Fruit fly (Drosophila melanogaster): ENCODE results near the gene mRpS22.
A peak's percentile ranks its signal among the peaks of the same experiment; 100 is the strongest.

The mRpS22 gene

DNA sequence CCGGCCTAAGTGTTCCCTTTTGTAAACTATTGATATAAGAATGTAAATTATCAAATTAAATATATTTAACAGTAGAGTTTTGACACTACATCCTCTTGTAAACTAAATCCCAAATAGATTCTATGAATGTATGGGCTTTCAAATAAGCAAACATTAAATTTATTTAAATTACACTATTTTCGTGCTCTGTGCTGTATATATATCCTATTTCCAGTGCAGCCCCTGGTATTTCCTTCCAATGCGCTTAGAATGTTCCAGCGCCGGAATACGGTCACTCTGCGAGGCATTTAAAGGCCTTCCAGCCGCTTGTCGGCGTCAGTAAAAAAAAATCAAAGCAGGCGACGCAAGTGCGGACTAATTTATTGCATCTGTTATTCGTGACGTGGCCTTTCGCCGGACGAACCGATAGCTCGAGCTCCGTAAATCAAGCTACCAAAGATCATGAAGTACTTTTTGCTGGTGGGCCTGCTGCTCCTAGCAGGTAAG, 31.8 kb downstream of the mRpS22 start, which contains the start of gene Gp93 (continued):
- TF ChIP-seq CG30431 (GFP tag; optimal IDR thresholded peaks at IDR 0.05) (peak; percentile 29), CG8765 (GFP tag; IDR thresholded peaks at IDR 0.05) (peak; percentile 34; the same call in 1 of the 2 replicates), Oaz (GFP tag; IDR thresholded peaks at IDR 0.05) (peak; percentile 21; the same call in 1 of the 2 replicates), CG4328 (GFP tag; optimal IDR thresholded peaks at IDR 0.05) (peak; percentile 45), CG6765 (GFP tag; optimal IDR thresholded peaks at IDR 0.05) (peak; percentile 34), dan (GFP tag; IDR thresholded peaks at IDR 0.05) (no peak), trem (tag; optimal IDR thresholded peaks at IDR 0.05) (peak; percentile 29), CG12942 (GFP tag; optimal IDR thresholded peaks at IDR 0.05) (peak; percentile 49), CG16863 (GFP tag; optimal IDR thresholded peaks at IDR 0.05) (peak; percentile 22), CG13624 (GFP tag; optimal IDR thresholded peaks at IDR 0.05) (no peak), chn (GFP tag; optimal IDR thresholded peaks at IDR 0.05) (peak; percentile 2), CG10431 (GFP tag; optimal IDR thresholded peaks at IDR 0.05) (no peak), wdn (GFP tag; IDR thresholded peaks at IDR 0.05) (0 out of 2 replicates have a peak, but pooled peaks have one; percentile 5), gsb (GFP tag; IDR thresholded peaks at IDR 0.05) (no peak), Spps (tag; optimal IDR thresholded peaks at IDR 0.05) (peak; percentile 8), Ravus (GFP tag; IDR thresholded peaks at IDR 0.05) (no peak), CG30403 (GFP tag; optimal IDR thresholded peaks at IDR 0.05) (peak; percentile 70), CG12155 (GFP tag; optimal IDR thresholded peaks at IDR 0.05) (peak; percentile 16), CG4820 (GFP tag; optimal IDR thresholded peaks at IDR 0.05) (peak; percentile 29), CG10654 (GFP tag; optimal IDR thresholded peaks at IDR 0.05) (no peak), ems (GFP tag; optimal IDR thresholded peaks at IDR 0.05) (peak; percentile 41), B-H1 (GFP tag; IDR thresholded peaks at IDR 0.05) (peak; percentile 49), CG5953 (GFP tag; IDR thresholded peaks at IDR 0.05) (no peak), kni (GFP tag; optimal IDR thresholded peaks at IDR 0.05) (no peak), Awh (GFP tag; IDR thresholded peaks at IDR 0.05) (0 out of 2 replicates have a peak, but pooled peaks have one; percentile 32), dimm (GFP tag; IDR thresholded peaks at IDR 0.05) (peak; percentile 16; the same call in 1 of the 2 replicates), Dll (GFP tag; IDR thresholded peaks at IDR 0.05; ENCODE audit: partially characterized antibody) (0 out of 4 replicates have a peak, but pooled peaks have one; percentile 49), Sry-β (GFP tag; optimal IDR thresholded peaks at IDR 0.05) (no peak), pho (GFP tag; optimal IDR thresholded peaks at IDR 0.05) (peak; percentile 15), CG5180 (GFP tag; optimal IDR thresholded peaks at IDR 0.05) (no peak), fru (optimal IDR thresholded peaks at IDR 0.05) (no peak), MTF-1 (GFP tag; optimal IDR thresholded peaks at IDR 0.05; ENCODE audit: borderline replicate concordance) (peak; percentile 24), twi (tag; optimal IDR thresholded peaks at IDR 0.05) (peak; percentile 31), CG12219 (GFP tag; optimal IDR thresholded peaks at IDR 0.05) (peak; percentile 15), CG6175 (GFP tag; IDR thresholded peaks at IDR 0.05) (no peak), Mes4 (GFP tag; optimal IDR thresholded peaks at IDR 0.05) (no peak), da (GFP tag; optimal IDR thresholded peaks at IDR 0.05) (no peak), CG12744 (GFP tag; optimal IDR thresholded peaks at IDR 0.05) (no peak), CG3163 (GFP tag; optimal IDR thresholded peaks at IDR 0.05) (no peak), CG17912 (GFP tag; optimal IDR thresholded peaks at IDR 0.05) (no peak), pfk (GFP tag; optimal IDR thresholded peaks at IDR 0.05) (peak; percentile 26), Deaf1 (tag; optimal IDR thresholded peaks at IDR 0.05) (no peak), CG4404 (GFP tag; IDR thresholded peaks at IDR 0.05) (peak; percentile 47), CG17568 (GFP tag; optimal IDR thresholded peaks at IDR 0.05) (no peak), BtbVII (GFP tag; optimal IDR thresholded peaks at IDR 0.05) (no peak), onecut (GFP tag; IDR thresholded peaks at IDR 0.05) (peak; percentile 15; the same call in 1 of the 2 replicates), sc (optimal IDR thresholded peaks at IDR 0.05) (no peak), sc (GFP tag; optimal IDR thresholded peaks at IDR 0.05) (no peak), CG15269 (tag; optimal IDR thresholded peaks at IDR 0.05) (no peak), gro (GFP tag; optimal IDR thresholded peaks at IDR 0.05) (no peak), zf30C (GFP tag; optimal IDR thresholded peaks at IDR 0.05) (no peak), CG7357 (GFP tag; IDR thresholded peaks at IDR 0.05) (peak; percentile 28; the same call in 1 of the 3 replicates)

Measured in whole organism, embryonic.